Fruit fly (Drosophila melanogaster): ENCODE measurements around the gene Fdx1.
A peak's percentile ranks its signal among the peaks of the same experiment; 100 is the strongest.

Fdx1 gene

DNA sequence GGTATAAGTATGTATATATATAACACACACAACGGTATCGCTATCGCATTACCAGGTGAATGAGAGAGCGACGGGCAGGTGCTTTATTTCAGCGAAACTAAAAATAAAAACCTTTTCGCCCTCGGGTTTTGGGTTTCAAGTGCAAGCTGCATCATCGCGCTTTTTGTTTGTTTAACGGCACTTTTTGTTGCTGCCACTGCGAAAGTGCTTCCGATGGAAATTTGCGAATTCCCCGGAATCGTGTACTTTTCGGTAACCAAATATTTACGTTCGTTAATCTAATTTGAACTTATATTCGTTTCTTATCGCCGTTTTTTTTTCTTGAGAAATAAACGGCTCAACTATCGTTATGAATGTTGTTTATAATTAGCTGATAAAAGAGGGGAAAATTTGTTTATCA lies 25.0 kb upstream of the Fdx1 start:
- TF ChIP-seq D1 (tag; optimal IDR thresholded peaks at IDR 0.05) (no peak), CG8159 (tag; optimal IDR thresholded peaks at IDR 0.05) (no peak), CG4496 (GFP tag; IDR thresholded peaks at IDR 0.05) (no peak), CG14655 (GFP tag; optimal IDR thresholded peaks at IDR 0.05) (no peak), CG34367 (tag; optimal IDR thresholded peaks at IDR 0.05) (no peak)

DNA sequence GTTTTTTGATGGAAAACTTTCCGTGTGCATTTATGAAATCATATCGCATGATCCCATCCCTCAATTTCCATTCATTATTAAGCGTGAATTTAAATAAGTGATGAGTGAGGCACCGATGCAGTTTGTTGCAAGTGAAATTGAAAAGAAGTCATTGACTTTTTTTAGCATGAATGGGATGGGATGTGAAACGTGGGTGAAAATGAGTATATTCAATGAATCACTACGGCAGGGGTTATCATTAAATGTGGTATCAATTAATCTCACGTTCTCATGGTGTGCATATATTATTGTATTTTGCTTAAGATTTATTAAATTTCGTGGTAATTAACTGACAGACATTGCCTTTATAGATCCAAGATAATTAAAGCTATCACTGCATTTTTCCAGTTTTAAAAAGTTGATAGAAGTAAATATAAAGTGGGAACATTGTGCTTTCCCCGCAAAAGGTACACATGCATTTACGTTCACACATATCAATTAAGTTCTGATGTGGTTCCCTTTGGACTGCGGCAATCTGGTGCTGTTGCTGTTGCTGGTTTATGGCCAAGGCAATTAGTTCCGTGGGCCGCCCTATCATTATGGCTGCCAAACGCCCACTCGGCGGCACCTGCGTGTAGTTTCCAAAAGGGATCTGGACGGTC lies 20.4 kb upstream of the Fdx1 start:
- TF ChIP-seq Ets98B (GFP tag; IDR thresholded peaks at IDR 0.05) (no peak), CG34367 (tag; optimal IDR thresholded peaks at IDR 0.05) (no peak), EcR (GFP tag; optimal IDR thresholded peaks at IDR 0.05) (peak; percentile 33)

- TF ChIP-seq CG9948 (tag; optimal IDR thresholded peaks at IDR 0.05) (no peak), D1 (tag; optimal IDR thresholded peaks at IDR 0.05) (no peak), EcR (GFP tag; optimal IDR thresholded peaks at IDR 0.05) (peak; percentile 76), rn (GFP tag; IDR thresholded peaks at IDR 0.05) (no peak)
Observed at dm6 chr3L:9384445-9385079, 13.5 kb upstream of the Fdx1 start.

dm6 chr3L:9383345-9384075 lies 12.5 kb upstream of the Fdx1 start, which contains the start of gene Hsp27:
Hsp27 (plus strand) TSS chr3L:9384063.
- TF ChIP-seq EcR (GFP tag; optimal IDR thresholded peaks at IDR 0.05) (peak; percentile 96), CG34367 (tag; optimal IDR thresholded peaks at IDR 0.05) (peak; percentile 99), CG9948 (tag; optimal IDR thresholded peaks at IDR 0.05) (peak; percentile 100), Pif1B (GFP tag; optimal IDR thresholded peaks at IDR 0.05) (peak; percentile 100), CG10348 (GFP tag; IDR thresholded peaks at IDR 0.05) (peak; percentile 99), CG32121 (GFP tag; IDR thresholded peaks at IDR 0.05) (peak; percentile 100), CG12605 (GFP tag; IDR thresholded peaks at IDR 0.05) (peak; percentile 100), CG8159 (tag; optimal IDR thresholded peaks at IDR 0.05) (peak; percentile 100), fd96Ca (GFP tag; IDR thresholded peaks at IDR 0.05) (peak; percentile 100), CG17806 (tag; optimal IDR thresholded peaks at IDR 0.05) (peak; percentile 100), CG4496 (GFP tag; IDR thresholded peaks at IDR 0.05) (peak; percentile 100), CG14655 (GFP tag; optimal IDR thresholded peaks at IDR 0.05) (peak; percentile 100), gl (tag; optimal IDR thresholded peaks at IDR 0.05) (peak; percentile 99), Ets98B (GFP tag; IDR thresholded peaks at IDR 0.05) (peak; percentile 100), rn (GFP tag; IDR thresholded peaks at IDR 0.05) (peak; percentile 99), CG8301 (tag; optimal IDR thresholded peaks at IDR 0.05) (peak; percentile 100), CG13204 (GFP tag; optimal IDR thresholded peaks at IDR 0.05) (peak; percentile 98), Snoo (tag; optimal IDR thresholded peaks at IDR 0.05) (peak; percentile 100), D1 (tag; optimal IDR thresholded peaks at IDR 0.05) (peak; percentile 100), Pif1A (GFP tag; optimal IDR thresholded peaks at IDR 0.05) (peak; percentile 100), CG15710 (tag; optimal IDR thresholded peaks at IDR 0.05) (peak; percentile 100)

DNA sequence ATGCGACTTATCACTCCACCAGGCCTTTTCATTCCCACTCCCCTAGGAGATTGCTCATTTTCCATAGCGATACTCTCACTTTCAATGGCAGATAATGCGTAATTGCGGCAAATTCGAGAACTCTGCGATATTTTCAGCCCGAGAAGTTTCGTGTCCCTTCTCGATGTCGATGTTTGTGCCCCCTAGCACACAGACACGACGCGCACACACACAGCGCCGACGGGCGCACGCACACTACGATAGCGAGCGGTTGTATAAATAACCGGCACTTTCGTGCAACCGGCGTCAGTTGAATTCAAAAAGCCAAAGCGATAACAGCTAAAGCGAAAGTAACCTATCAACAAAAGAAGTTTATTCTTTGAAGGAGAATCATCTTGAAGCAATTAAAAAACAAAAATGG lies 10.6 kb upstream of the Fdx1 start, which contains the start of gene Hsp23:
Gene Hsp23, plus strand, starts transcription at position 281 of the 400 bp plus-strand sequence.
- TF ChIP-seq CG10348 (GFP tag; IDR thresholded peaks at IDR 0.05) (no peak), fd96Ca (GFP tag; IDR thresholded peaks at IDR 0.05) (0 out of 3 replicates have a peak, but pooled peaks have one; percentile 34), Pif1A (GFP tag; optimal IDR thresholded peaks at IDR 0.05) (no peak), Pif1B (GFP tag; optimal IDR thresholded peaks at IDR 0.05) (peak; percentile 35), CG13204 (GFP tag; optimal IDR thresholded peaks at IDR 0.05) (peak; percentile 19), CG9948 (tag; optimal IDR thresholded peaks at IDR 0.05) (no peak), gl (tag; optimal IDR thresholded peaks at IDR 0.05) (peak; percentile 16), rn (GFP tag; IDR thresholded peaks at IDR 0.05) (no peak), CG4496 (GFP tag; IDR thresholded peaks at IDR 0.05) (peak; percentile 53; the same call in 1 of the 3 replicates), EcR (GFP tag; optimal IDR thresholded peaks at IDR 0.05) (peak; percentile 80), CG12605 (GFP tag; IDR thresholded peaks at IDR 0.05) (peak; percentile 59), D1 (tag; optimal IDR thresholded peaks at IDR 0.05) (no peak), CG17806 (tag; optimal IDR thresholded peaks at IDR 0.05) (no peak), CG32121 (GFP tag; IDR thresholded peaks at IDR 0.05) (peak; percentile 56; the same call in 1 of the 2 replicates), CG14655 (GFP tag; optimal IDR thresholded peaks at IDR 0.05) (peak; percentile 24), Snoo (tag; optimal IDR thresholded peaks at IDR 0.05) (peak; percentile 51), CG8301 (tag; optimal IDR thresholded peaks at IDR 0.05) (peak; percentile 5), CG34367 (tag; optimal IDR thresholded peaks at IDR 0.05) (peak; percentile 9), CG15710 (tag; optimal IDR thresholded peaks at IDR 0.05) (peak; percentile 6), Ets98B (GFP tag; IDR thresholded peaks at IDR 0.05) (0 out of 2 replicates have a peak, but pooled peaks have one; percentile 39), CG8159 (tag; optimal IDR thresholded peaks at IDR 0.05) (no peak)

Data from whole organism, pupa.